Worm (Caenorhabditis elegans): ENCODE data around the gene srz-70.

Gene srz-70

ce11 chrIV:3524584-3525020, 45.8 kb upstream of the srz-70 start (continued):
- TF ChIP-seq unc-3 (GFP tag; conservative IDR thresholded peaks at IDR 0.05) (peak; percentile 50; the same call in 1 of the 2 replicates), unc-3 (tag; optimal IDR thresholded peaks at IDR 0.05) (peak; percentile 34), ceh-19 (GFP tag; optimal IDR thresholded peaks at IDR 0.05) (peak; percentile 80), ceh-9 (tag; optimal IDR thresholded peaks at IDR 0.05) (no peak), C08G9.2 (tag; optimal IDR thresholded peaks at IDR 0.05) (peak; percentile 74), odd-2 (tag; optimal IDR thresholded peaks at IDR 0.05) (no peak), pat-9 (tag; optimal IDR thresholded peaks at IDR 0.05) (peak; percentile 76), ceh-24 (tag; optimal IDR thresholded peaks at IDR 0.05) (peak; percentile 6), unc-42 (tag; optimal IDR thresholded peaks at IDR 0.05) (no peak), ceh-18 (tag; optimal IDR thresholded peaks at IDR 0.05) (peak; percentile 52), sox-4 (tag; optimal IDR thresholded peaks at IDR 0.05) (peak; percentile 71), elt-4 (tag; optimal IDR thresholded peaks at IDR 0.05) (no peak), hlh-13 (GFP tag; optimal IDR thresholded peaks at IDR 0.05) (peak; percentile 72), fkh-6 (tag; optimal IDR thresholded peaks at IDR 0.05) (peak; percentile 83), madf-2 (tag; optimal IDR thresholded peaks at IDR 0.05) (peak; percentile 60), hlh-8 (tag; optimal IDR thresholded peaks at IDR 0.05) (peak; percentile 19)

ce11 chrIV:3523419-3523818, 44.6 kb upstream of the srz-70 start:
- TF ChIP-seq F13H6.1 (tag; optimal IDR thresholded peaks at IDR 0.05) (no peak), hlh-13 (GFP tag; optimal IDR thresholded peaks at IDR 0.05) (no peak), nfya-1 (tag; optimal IDR thresholded peaks at IDR 0.05) (no peak), C38D4.7 (GFP tag; optimal IDR thresholded peaks at IDR 0.05) (no peak), tbx-7 (tag; optimal IDR thresholded peaks at IDR 0.05) (no peak), ceh-14 (tag; optimal IDR thresholded peaks at IDR 0.05) (no peak), unc-86 (tag; optimal IDR thresholded peaks at IDR 0.05) (no peak)

- TF ChIP-seq ceh-14 (tag; optimal IDR thresholded peaks at IDR 0.05) (no peak), ceh-6 (GFP tag; optimal IDR thresholded peaks at IDR 0.05) (peak; percentile 36), C08G9.2 (tag; optimal IDR thresholded peaks at IDR 0.05) (no peak), gmeb-2 (tag; optimal IDR thresholded peaks at IDR 0.05) (no peak), ref-2 (tag; optimal IDR thresholded peaks at IDR 0.05) (peak; percentile 23), ceh-19 (GFP tag; optimal IDR thresholded peaks at IDR 0.05) (no peak), pag-3 (tag; optimal IDR thresholded peaks at IDR 0.05; ENCODE audit: borderline replicate concordance) (no peak), unc-55 (GFP tag; optimal IDR thresholded peaks at IDR 0.05) (peak; percentile 25), ahr-1 (tag; optimal IDR thresholded peaks at IDR 0.05) (no peak), elt-2 (tag; optimal IDR thresholded peaks at IDR 0.05) (no peak), fax-1 (tag; optimal IDR thresholded peaks at IDR 0.05) (no peak), ttx-3 (tag; optimal IDR thresholded peaks at IDR 0.05) (peak; percentile 8), zip-5 (tag; optimal IDR thresholded peaks at IDR 0.05) (no peak), ceh-48 (tag; optimal IDR thresholded peaks at IDR 0.05) (peak; percentile 28), ceh-31 (tag; optimal IDR thresholded peaks at IDR 0.05) (peak; percentile 59), ceh-2 (tag; optimal IDR thresholded peaks at IDR 0.05) (no peak), sox-4 (tag; optimal IDR thresholded peaks at IDR 0.05) (no peak), unc-42 (tag; optimal IDR thresholded peaks at IDR 0.05) (no peak), pqm-1 (tag; optimal IDR thresholded peaks at IDR 0.05) (no peak), dve-1 (tag; optimal IDR thresholded peaks at IDR 0.05) (no peak), unc-3 (GFP tag; conservative IDR thresholded peaks at IDR 0.05) (no peak), unc-3 (tag; optimal IDR thresholded peaks at IDR 0.05) (no peak), ceh-18 (tag; optimal IDR thresholded peaks at IDR 0.05) (no peak)
These were observed 42.9 kb upstream of the srz-70 start for ce11 chrIV:3521710-3522109.

DNA sequence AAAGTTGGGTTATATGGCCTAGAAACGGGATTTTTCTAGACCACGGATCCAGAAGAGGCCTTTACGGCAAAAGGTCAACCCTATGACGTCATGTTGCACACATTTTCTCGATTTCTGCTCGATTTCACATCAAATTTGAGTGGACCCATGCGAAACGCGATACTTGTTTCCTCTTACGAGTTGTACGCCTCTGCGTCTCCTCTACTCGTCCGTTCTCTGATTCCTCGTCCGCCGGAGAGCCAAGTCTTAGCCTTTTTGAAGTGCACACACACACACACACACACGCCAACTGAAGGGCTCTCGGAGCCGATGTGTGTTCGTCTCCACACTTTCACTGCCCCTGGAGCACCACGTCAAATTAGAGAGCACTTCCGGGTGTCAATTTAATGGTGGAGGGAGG, 42.1 kb upstream of the srz-70 start:
- no peak for TF ChIP-seq ceh-24 (tag; optimal IDR thresholded peaks at IDR 0.05)
- no peak for TF ChIP-seq ceh-6 (GFP tag; optimal IDR thresholded peaks at IDR 0.05)
- TF ChIP-seq ztf-16 (tag; optimal IDR thresholded peaks at IDR 0.05) = no peak
- no peak for TF ChIP-seq unc-42 (tag; optimal IDR thresholded peaks at IDR 0.05)
- no peak for TF ChIP-seq ahr-1 (tag; optimal IDR thresholded peaks at IDR 0.05)
- no peak for TF ChIP-seq hlh-15 (tag; optimal IDR thresholded peaks at IDR 0.05)
- TF ChIP-seq odd-2 (tag; optimal IDR thresholded peaks at IDR 0.05) = no peak
- TF ChIP-seq unc-55 (GFP tag; optimal IDR thresholded peaks at IDR 0.05) = no peak
- peak; percentile 95 for TF ChIP-seq ceh-34 (tag; optimal IDR thresholded peaks at IDR 0.05)
- TF ChIP-seq pqm-1 (tag; optimal IDR thresholded peaks at IDR 0.05) = no peak
- no peak for TF ChIP-seq hlh-30 (tag; optimal IDR thresholded peaks at IDR 0.05; ENCODE audit: insufficient read depth)
- TF ChIP-seq ceh-9 (tag; optimal IDR thresholded peaks at IDR 0.05) = no peak
- no peak for TF ChIP-seq ceh-30 (tag; optimal IDR thresholded peaks at IDR 0.05)
- TF ChIP-seq ceh-31 (tag; optimal IDR thresholded peaks at IDR 0.05) = peak; percentile 49
- TF ChIP-seq C38D4.7 (GFP tag; optimal IDR thresholded peaks at IDR 0.05) = no peak
- TF ChIP-seq ceh-45 (GFP tag; IDR thresholded peaks at IDR 0.05) = no peak
- TF ChIP-seq pag-3 (tag; optimal IDR thresholded peaks at IDR 0.05; ENCODE audit: borderline replicate concordance) = no peak
- TF ChIP-seq unc-86 (tag; optimal IDR thresholded peaks at IDR 0.05) = no peak
- no peak for TF ChIP-seq sdc-2 (tag; optimal IDR thresholded peaks at IDR 0.05)
- no peak for TF ChIP-seq pha-2 (tag; optimal IDR thresholded peaks at IDR 0.05)
- no peak for TF ChIP-seq ceh-48 (tag; optimal IDR thresholded peaks at IDR 0.05)
- TF ChIP-seq sox-2 (GFP tag; IDR thresholded peaks at IDR 0.05) = no peak
- no peak for TF ChIP-seq pat-9 (tag; optimal IDR thresholded peaks at IDR 0.05)
